Worm (Caenorhabditis elegans) whole organism, early embryonic: ENCODE measurements around the gene F25A2.1.

Experiments
- aly-1 ChIP-seq: sonication (generic microtip); optimal IDR thresholded peaks from 2 replicates; lab custom pipeline; 2016; ENCODE audit warnings: missing genetic modification characterization, missing compliant biosample characterization
- pes-1 ChIP-seq: fragments of 200-800 bp; sonication (Bioruptor generic); IDR thresholded peaks from 2 replicates; pipeline ENCODE4 v1.3.6; 2022; ENCODE audit warnings: missing genetic modification reagents, missing genetic modification characterization, missing compliant biosample characterization

DNA sequence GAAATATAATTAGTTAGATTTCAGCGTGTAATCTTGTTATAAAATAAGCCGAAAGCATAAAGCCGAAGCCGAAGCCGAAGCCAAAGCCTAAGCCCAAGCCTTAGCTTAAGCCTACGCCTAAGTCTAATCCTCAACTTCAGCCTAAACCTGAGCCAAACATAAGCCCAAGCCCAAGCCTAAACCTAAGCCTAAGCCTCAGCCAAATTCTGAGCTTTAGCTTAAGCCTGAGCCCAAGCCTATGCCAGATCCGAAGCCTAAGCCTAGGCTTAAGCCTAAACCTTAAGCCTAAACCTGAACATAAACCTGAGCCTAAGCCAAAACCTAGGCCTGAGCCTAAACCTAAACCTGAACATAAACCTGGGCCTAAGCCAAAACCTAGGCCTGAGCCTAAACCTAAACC, 18.7 kb upstream of the F25A2.1 start:
- TF ChIP-seq pes-1 (GFP tag; lab: Robert Waterston, UW) (no peak), aly-1 (no peak)
